Worm (Caenorhabditis elegans) whole organism, L3 larva: Measurements from ENCODE around the gene R10D12.13.

Experiments used
- R02D3.7 ChIP-seq: fragments of 150-350 bp; optimal IDR thresholded peaks from 2 replicates; lab custom pipeline; 2014; ENCODE audit warnings: missing biosample characterization, missing genetic modification characterization
- ZK546.5 ChIP-seq: sonication (generic microtip); optimal IDR thresholded peaks from 2 replicates; lab custom pipeline; 2017; ENCODE audit warnings: missing biosample characterization, missing genetic modification characterization
- aly-2 ChIP-seq: fragments of 150-350 bp; optimal IDR thresholded peaks from 2 replicates; lab custom pipeline; 2014; ENCODE audit warnings: missing biosample characterization, missing genetic modification characterization
- ama-1 ChIP-seq: fragments of 150-350 bp; optimal IDR thresholded peaks from 2 replicates; lab custom pipeline; 2018
- ceh-16 ChIP-seq: sonication (generic microtip); optimal IDR thresholded peaks from 2 replicates; lab custom pipeline; 2017; ENCODE audit warnings: missing biosample characterization, missing genetic modification characterization
- ceh-28 ChIP-seq: fragments of 150-350 bp; optimal IDR thresholded peaks from 2 replicates; lab custom pipeline; 2014; ENCODE audit warnings: missing biosample characterization, missing genetic modification reagents, missing genetic modification characterization
- ceh-9 ChIP-seq: sonication (generic microtip); optimal IDR thresholded peaks from 2 replicates; lab custom pipeline; 2018; ENCODE audit warnings: missing biosample characterization, missing genetic modification characterization
- egl-27 ChIP-seq: sonication (generic microtip); optimal IDR thresholded peaks from 4 replicates; lab custom pipeline; 2017; ENCODE audit warnings: missing biosample characterization, missing genetic modification reagents, missing genetic modification characterization
- egl-5 ChIP-seq: fragments of 150-350 bp; optimal IDR thresholded peaks from 2 replicates; lab custom pipeline; 2017; ENCODE audit warnings: missing biosample characterization, missing genetic modification reagents, missing genetic modification characterization, inconsistent platforms
- elt-1 ChIP-seq: fragments of 150-350 bp; optimal IDR thresholded peaks from 2 replicates; lab custom pipeline; 2014; ENCODE audit warnings: missing biosample characterization, missing genetic modification characterization
- eor-1 ChIP-seq, 2 experiments: fragments of 150-350 bp; optimal IDR thresholded peaks; 2 replicates each; lab custom pipeline; 2014 to 2018; ENCODE audit warnings: missing biosample characterization in 2 of 2, missing genetic modification characterization in 2 of 2
- fkh-10 ChIP-seq: sonication (generic microtip); optimal IDR thresholded peaks from 2 replicates; lab custom pipeline; 2017; ENCODE audit warnings: missing biosample characterization, missing genetic modification reagents, missing genetic modification characterization
- fkh-2 ChIP-seq: fragments of 150-350 bp; optimal IDR thresholded peaks from 2 replicates; lab custom pipeline; 2014; ENCODE audit warnings: missing biosample characterization, missing genetic modification reagents, missing genetic modification characterization
- fos-1 ChIP-seq: fragments of 150-350 bp; optimal IDR thresholded peaks from 2 replicates; lab custom pipeline; 2014; ENCODE audit warnings: missing biosample characterization, missing genetic modification characterization
- hmg-11 ChIP-seq: sonication (generic microtip); optimal IDR thresholded peaks from 2 replicates; lab custom pipeline; 2016; ENCODE audit warnings: missing genetic modification characterization, missing compliant biosample characterization
- lin-39 ChIP-seq: fragments of 150-350 bp; optimal IDR thresholded peaks from 2 replicates; lab custom pipeline; 2018; ENCODE audit warnings: missing biosample characterization, missing genetic modification reagents, missing genetic modification characterization
- nfya-1 ChIP-seq: sonication (generic microtip); optimal IDR thresholded peaks from 2 replicates; lab custom pipeline; 2017; ENCODE audit warnings: missing genetic modification characterization, mild to moderate bottlenecking, missing compliant biosample characterization, antibody characterized with exemption, moderate library complexity; ENCODE audit not compliant: insufficient read depth
- nhr-11 ChIP-seq: fragments of 150-350 bp; optimal IDR thresholded peaks from 2 replicates; lab custom pipeline; 2014; ENCODE audit warnings: missing biosample characterization, missing genetic modification characterization
- nhr-12 ChIP-seq: fragments of 150-350 bp; optimal IDR thresholded peaks from 2 replicates; lab custom pipeline; 2014; ENCODE audit warnings: missing biosample characterization, missing genetic modification characterization
- nhr-23 ChIP-seq: fragments of 150-350 bp; optimal IDR thresholded peaks from 2 replicates; lab custom pipeline; 2014; ENCODE audit warnings: missing biosample characterization, missing genetic modification reagents, missing genetic modification characterization
- nhr-237 ChIP-seq: fragments of 150-350 bp; optimal IDR thresholded peaks from 2 replicates; lab custom pipeline; 2014; ENCODE audit warnings: missing biosample characterization, missing genetic modification characterization
- nhr-25 ChIP-seq: sonication (generic microtip); optimal IDR thresholded peaks from 2 replicates; lab custom pipeline; 2017; ENCODE audit warnings: missing biosample characterization, missing genetic modification characterization
- nhr-28 ChIP-seq: fragments of 150-350 bp; optimal IDR thresholded peaks from 2 replicates; lab custom pipeline; 2014; ENCODE audit warnings: missing biosample characterization, missing genetic modification characterization
- nhr-43 ChIP-seq: sonication (generic microtip); optimal IDR thresholded peaks from 2 replicates; lab custom pipeline; 2016; ENCODE audit warnings: mild to moderate bottlenecking, missing genetic modification characterization, missing compliant biosample characterization; ENCODE audit not compliant: poor library complexity, severe bottlenecking
- nhr-67 ChIP-seq: fragments of 150-350 bp; optimal IDR thresholded peaks from 2 replicates; lab custom pipeline; 2014; ENCODE audit warnings: missing biosample characterization, missing genetic modification characterization
- pqm-1 ChIP-seq: fragments of 150-350 bp; optimal IDR thresholded peaks from 2 replicates; lab custom pipeline; 2017; ENCODE audit warnings: missing biosample characterization, missing genetic modification characterization, inconsistent platforms
- skn-1 ChIP-seq: fragments of 150-350 bp; optimal IDR thresholded peaks from 2 replicates; lab custom pipeline; 2014; ENCODE audit warnings: missing biosample characterization, missing genetic modification characterization
- unc-39 ChIP-seq: sonication (generic microtip); optimal IDR thresholded peaks from 4 replicates; lab custom pipeline; 2017; ENCODE audit warnings: missing biosample characterization, missing genetic modification characterization
- unc-62 ChIP-seq: fragments of 150-350 bp; sonication (generic microtip); optimal IDR thresholded peaks from 4 replicates; lab custom pipeline; 2014; ENCODE audit warnings: missing biosample characterization, missing genetic modification reagents, missing genetic modification characterization
- zag-1 ChIP-seq: fragments of 150-350 bp; optimal IDR thresholded peaks from 2 replicates; lab custom pipeline; 2014; ENCODE audit warnings: missing biosample characterization, missing genetic modification characterization
- ztf-11 ChIP-seq: fragments of 150-350 bp; optimal IDR thresholded peaks from 2 replicates; lab custom pipeline; 2014; ENCODE audit warnings: missing biosample characterization, missing genetic modification characterization

The R10D12.13 gene

DNA sequence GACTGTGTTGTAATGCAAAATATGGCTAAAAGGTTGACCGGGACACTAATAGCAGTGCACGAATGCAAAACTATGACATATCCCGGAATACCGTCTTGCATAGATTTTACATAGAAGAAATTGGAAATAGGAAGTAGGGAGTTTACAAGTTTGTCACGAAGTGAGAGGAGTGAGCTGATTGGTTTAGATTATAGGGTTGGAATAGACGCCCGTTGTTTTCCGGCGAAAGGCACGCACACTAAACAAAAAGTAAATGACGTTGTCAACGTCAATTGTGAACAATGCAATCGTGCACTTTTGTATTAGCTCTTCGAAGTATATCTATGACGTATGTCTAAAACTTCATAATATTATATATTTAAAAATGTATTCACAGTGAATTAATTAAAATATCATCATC lies 1.3 kb upstream of the R10D12.13 start, which contains the start of gene srh-24:
Gene srh-24, minus strand, starts transcription at position 101 of the 400 bp plus-strand sequence.
- no peak for TF ChIP-seq unc-39 (tag; lab: Kevin White, UChicago)
- no peak for TF ChIP-seq lin-39 (tag; lab: Kevin White, UChicago)
- TF ChIP-seq unc-62 (GFP tag; lab: Kevin White, UChicago) = no peak
- no peak for TF ChIP-seq ama-1
- TF ChIP-seq ceh-28 (tag; lab: Kevin White, UChicago) = no peak
- TF ChIP-seq ztf-11 = no peak
- no peak for TF ChIP-seq zag-1 (tag; lab: Kevin White, UChicago)
- no peak for TF ChIP-seq fkh-10 (GFP tag; lab: Kevin White, UChicago)
- no peak for TF ChIP-seq R02D3.7 (tag; lab: Kevin White, UChicago)
- TF ChIP-seq egl-5 (tag; lab: Kevin White, UChicago) = no peak
- TF ChIP-seq nhr-23 = no peak
- TF ChIP-seq nhr-67 (tag; lab: Kevin White, UChicago) = no peak
- TF ChIP-seq nhr-11 = no peak
- no peak for TF ChIP-seq skn-1 (tag; lab: Kevin White, UChicago)
- TF ChIP-seq eor-1 (tag; optimal IDR thresholded peaks at IDR 0.05; lab: Kevin White, UChicago) = no peak
- TF ChIP-seq fkh-2 (tag; lab: Kevin White, UChicago) = no peak
- no peak for TF ChIP-seq nhr-28 (tag; lab: Kevin White, UChicago)

ce11 chrV:13963279-13963976 lies 1.2 kb downstream of the R10D12.13 start, which contains the start of gene sao-1:
Gene sao-1, plus strand, starts transcription at chrV:13963926.
- peak; percentile 75 for TF ChIP-seq nhr-25 (tag; lab: Kevin White, UChicago)
- peak; percentile 67 for TF ChIP-seq elt-1 (tag; lab: Kevin White, UChicago)
- TF ChIP-seq aly-2 (tag; lab: Kevin White, UChicago) = no peak

ce11 chrV:13980807-13981206 lies 18.6 kb downstream of the R10D12.13 start, which contains the start of gene eol-1:
Gene eol-1, minus strand, starts transcription at chrV:13980907.
- TF ChIP-seq ceh-9 (tag; lab: Kevin White, UChicago) (no peak), nhr-43 (tag; lab: Kevin White, UChicago) (no peak), ZK546.5 (tag; lab: Kevin White, UChicago) (no peak), fkh-2 (tag; lab: Kevin White, UChicago) (no peak), nhr-237 (tag; lab: Kevin White, UChicago) (no peak), nhr-12 (tag; lab: Kevin White, UChicago) (no peak), nfya-1 (tag; lab: Kevin White, UChicago) (no peak), pqm-1 (tag; lab: Kevin White, UChicago) (no peak)
- TF ChIP-seq, all 47 proteins: peak for 0

ce11 chrV:13981677-13982076 lies 19.5 kb downstream of the R10D12.13 start:
- TF ChIP-seq nhr-43 (tag; lab: Kevin White, UChicago) (no peak), aly-2 (tag; lab: Kevin White, UChicago) (no peak), nhr-237 (tag; lab: Kevin White, UChicago) (no peak), ceh-16 (tag; lab: Kevin White, UChicago) (no peak), zag-1 (tag; lab: Kevin White, UChicago) (no peak), nhr-11 (no peak), elt-1 (tag; lab: Kevin White, UChicago) (no peak), nhr-25 (tag; lab: Kevin White, UChicago) (no peak), ceh-28 (tag; lab: Kevin White, UChicago) (no peak), nhr-28 (tag; lab: Kevin White, UChicago) (no peak), lin-39 (tag; lab: Kevin White, UChicago) (no peak)

DNA sequence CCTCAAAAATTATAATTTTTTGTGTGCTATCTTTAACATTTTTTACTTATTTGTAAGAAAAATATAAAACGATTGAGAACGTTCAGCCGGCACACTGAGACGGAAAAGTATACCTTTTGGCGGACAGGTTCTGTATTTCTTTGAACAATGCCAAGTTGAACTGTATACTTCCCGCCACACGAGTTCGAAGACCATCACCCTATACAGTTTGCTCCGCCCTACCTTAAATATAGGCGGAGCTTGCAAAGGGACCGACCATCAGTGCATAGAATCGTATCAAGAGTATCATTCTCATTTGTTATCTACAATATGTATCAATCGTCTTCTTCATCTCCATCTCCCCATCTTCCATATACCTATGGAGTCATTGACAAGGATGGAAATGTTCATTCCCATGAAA lies 22.6 kb downstream of the R10D12.13 start, which contains the start of gene end-1:
Gene end-1, plus strand, starts transcription at position 301 of the 400 bp plus-strand sequence.
- TF ChIP-seq fkh-2 (tag; lab: Kevin White, UChicago) (no peak), hmg-11 (tag; lab: Kevin White, UChicago) (no peak), fos-1 (no peak), nhr-23 (no peak), egl-27 (no peak)
- TF ChIP-seq, all 47 proteins: peak for 0
